Worm (Caenorhabditis elegans) whole organism, early embryonic: ENCODE measurements around the gene hizr-1.

Source experiments
- B0310.2 ChIP-seq: sonication (generic microtip); optimal IDR thresholded peaks from 2 replicates; lab custom pipeline; 2016; ENCODE audit warnings: mild to moderate bottlenecking, missing genetic modification characterization, missing compliant biosample characterization
- F13C5.2 ChIP-seq: sonication (generic microtip); optimal IDR thresholded peaks from 2 replicates; lab custom pipeline; 2017; ENCODE audit warnings: mild to moderate bottlenecking, missing genetic modification characterization, inconsistent platforms, missing compliant biosample characterization
- aly-1 ChIP-seq: sonication (generic microtip); optimal IDR thresholded peaks from 2 replicates; lab custom pipeline; 2016; ENCODE audit warnings: missing genetic modification characterization, missing compliant biosample characterization
- ama-1 ChIP-seq: fragments of 150-350 bp; optimal IDR thresholded peaks from 2 replicates; lab custom pipeline; 2014
- ceh-13 ChIP-seq: fragments of 200-800 bp; sonication (Bioruptor generic); optimal IDR thresholded peaks from 2 replicates; lab custom pipeline; 2018; ENCODE audit warnings: mild to moderate bottlenecking, missing genetic modification characterization, missing compliant biosample characterization
- flt-1 ChIP-seq: fragments of 200-800 bp; sonication (Bioruptor generic); IDR thresholded peaks from 2 replicates; pipeline ENCODE4 v1.3.6; 2022; ENCODE audit warnings: missing genetic modification characterization, missing compliant biosample characterization
- hmbx-1 ChIP-seq: sonication (generic microtip); optimal IDR thresholded peaks from 2 replicates; lab custom pipeline; 2016; ENCODE audit warnings: mild to moderate bottlenecking, missing genetic modification characterization, missing compliant biosample characterization
- hmg-4 ChIP-seq: fragments of 200-800 bp; sonication (Bioruptor generic); optimal IDR thresholded peaks from 2 replicates; lab custom pipeline; 2018; ENCODE audit warnings: mild to moderate bottlenecking, missing genetic modification characterization, missing compliant biosample characterization
- hnd-1 ChIP-seq: sonication (generic microtip); optimal IDR thresholded peaks from 2 replicates; lab custom pipeline; 2016; ENCODE audit warnings: missing genetic modification characterization, missing compliant biosample characterization
- pes-1 ChIP-seq: fragments of 200-800 bp; sonication (Bioruptor generic); IDR thresholded peaks from 2 replicates; pipeline ENCODE4 v1.3.6; 2022; ENCODE audit warnings: missing genetic modification reagents, missing genetic modification characterization, missing compliant biosample characterization
- scrt-1 ChIP-seq: fragments of 200-800 bp; sonication (Bioruptor generic); IDR thresholded peaks from 2 replicates; pipeline ENCODE4 v1.3.6; 2022; ENCODE audit warnings: missing genetic modification characterization, missing compliant biosample characterization
- sea-1 ChIP-seq: fragments of 200-800 bp; sonication (Bioruptor generic); conservative IDR thresholded peaks from 2 replicates; pipeline ENCODE4 v1.3.6; 2022; ENCODE audit warnings: missing genetic modification characterization, missing compliant biosample characterization
- tbx-11 ChIP-seq: fragments of 200-800 bp; sonication (Bioruptor generic); IDR thresholded peaks from 2 replicates; pipeline ENCODE4 v1.3.6; 2022; ENCODE audit warnings: missing genetic modification characterization, missing compliant biosample characterization
- tra-4 ChIP-seq: sonication (generic microtip); optimal IDR thresholded peaks from 2 replicates; lab custom pipeline; 2017; ENCODE audit warnings: missing genetic modification characterization, missing compliant biosample characterization

DNA sequence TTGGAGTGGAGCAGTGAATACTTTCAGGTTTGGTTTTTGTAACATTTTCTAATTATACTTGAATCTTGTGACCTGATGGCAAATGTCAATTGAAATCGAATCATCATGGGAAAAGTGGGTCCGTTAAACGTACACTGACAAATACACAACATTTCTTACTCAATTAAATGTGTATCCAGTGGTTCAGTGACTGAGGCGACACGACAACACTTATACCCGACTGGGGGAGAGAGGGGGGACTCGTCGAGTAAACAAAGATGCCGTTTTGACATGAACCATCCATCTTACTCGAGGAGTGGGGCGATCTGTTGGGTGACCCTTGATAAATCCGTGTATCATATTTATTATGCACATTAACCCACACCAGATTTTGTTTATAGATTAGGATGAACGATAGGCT lies 50.8 kb downstream of the hizr-1 start:
- no peak for TF ChIP-seq flt-1 (GFP tag; lab: Robert Waterston, UW)
- no peak for TF ChIP-seq hmbx-1
- no peak for TF ChIP-seq ama-1 (lab: Kevin White, UChicago)
- no peak for TF ChIP-seq ceh-13 (GFP tag; lab: Kevin White, UChicago)
- TF ChIP-seq F13C5.2 = no peak
- no peak for TF ChIP-seq tbx-11 (GFP tag; lab: Robert Waterston, UW)
- no peak for TF ChIP-seq sea-1
- no peak for TF ChIP-seq scrt-1 (GFP tag; lab: Robert Waterston, UW)
- no peak for TF ChIP-seq B0310.2 (tag; lab: Kevin White, UChicago)
- TF ChIP-seq tra-4 (tag; lab: Kevin White, UChicago) = no peak
- TF ChIP-seq hmg-4 (GFP tag; lab: Kevin White, UChicago) = peak; percentile 29
- no peak for TF ChIP-seq aly-1 (tag; lab: Kevin White, UChicago)
- TF ChIP-seq hnd-1 = no peak
- TF ChIP-seq pes-1 = no peak
